Worm (Caenorhabditis elegans) whole organism, L4/young adult: ENCODE measurements around the gene Y4C6B.7.

Source experiments
- W03F9.2 ChIP-seq: fragments of 150-350 bp; optimal IDR thresholded peaks from 2 replicates; lab custom pipeline; 2014; ENCODE audit warnings: missing biosample characterization, missing genetic modification characterization
- dao-5 ChIP-seq: sonication (generic microtip); optimal IDR thresholded peaks from 2 replicates; lab custom pipeline; 2016; ENCODE audit warnings: missing genotype, missing genetic modification characterization, moderate library complexity, missing compliant biosample characterization

- TF ChIP-seq W03F9.2 (no peak), dao-5 (tag; lab: Kevin White, UChicago) (no peak)
Measured at ce11 chrIV:5381334-5381733, 28.1 kb upstream of the Y4C6B.7 start, which contains the start of gene F41H10.2.
